Worm (Caenorhabditis elegans): Measurements from ENCODE around the gene mdt-10.

DNA sequence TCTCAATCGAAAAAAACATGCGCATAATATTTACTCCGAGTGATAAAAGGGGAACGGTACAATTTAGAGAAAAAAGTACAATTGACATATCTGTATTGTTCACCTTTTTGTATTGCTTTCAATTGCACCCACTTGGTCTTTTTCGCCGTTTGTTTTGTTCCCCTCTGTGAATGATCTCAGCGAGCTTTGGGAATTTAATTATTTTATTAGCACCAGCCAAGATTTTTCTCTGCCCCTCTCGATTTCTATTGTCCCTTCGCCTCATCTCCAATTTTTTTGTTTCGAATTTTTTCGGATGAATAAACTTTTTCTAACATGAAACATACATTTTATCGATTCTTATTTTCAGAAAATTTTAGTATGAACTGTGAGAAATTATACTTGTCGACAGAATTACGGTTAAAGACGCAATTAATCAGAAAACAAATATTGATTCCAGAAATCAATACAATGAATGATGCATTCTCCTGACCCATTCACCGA, 45.4 kb upstream of the mdt-10 start, which contains the start of gene rev-1:
- TF ChIP-seq tbx-8 (GFP tag; optimal IDR thresholded peaks at IDR 0.05) (no peak), snpc-4 (tag; optimal IDR thresholded peaks at IDR 0.05) (no peak), blmp-1 (tag; optimal IDR thresholded peaks at IDR 0.05) (no peak), elt-3 (tag; optimal IDR thresholded peaks at IDR 0.05) (no peak), sptf-1 (tag; optimal IDR thresholded peaks at IDR 0.05) (no peak), cnd-1 (tag; optimal IDR thresholded peaks at IDR 0.05) (no peak), nhr-12 (tag; optimal IDR thresholded peaks at IDR 0.05) (no peak), unc-62 (GFP tag; optimal IDR thresholded peaks at IDR 0.05) (no peak), nhr-76 (tag; optimal IDR thresholded peaks at IDR 0.05) (no peak), lsy-2 (tag; optimal IDR thresholded peaks at IDR 0.05) (no peak), ztf-11 (tag; optimal IDR thresholded peaks at IDR 0.05) (no peak), unc-39 (tag; optimal IDR thresholded peaks at IDR 0.05) (no peak), lin-13 (tag; optimal IDR thresholded peaks at IDR 0.05) (no peak)

Measured in whole organism, mixed stage, embryonic.